Worm (Caenorhabditis elegans): ENCODE data around the gene paic-1.

- no peak for TF ChIP-seq ets-4 (GFP tag; optimal IDR thresholded peaks at IDR 0.05)
- no peak for TF ChIP-seq dox-1 (GFP tag; IDR thresholded peaks at IDR 0.05)
Measured at ce11 chrII:4372867-4373397, 607 bp upstream of the paic-1 start.
